Worm (Caenorhabditis elegans): ENCODE measurements around the gene clec-261.

Gene clec-261

DNA sequence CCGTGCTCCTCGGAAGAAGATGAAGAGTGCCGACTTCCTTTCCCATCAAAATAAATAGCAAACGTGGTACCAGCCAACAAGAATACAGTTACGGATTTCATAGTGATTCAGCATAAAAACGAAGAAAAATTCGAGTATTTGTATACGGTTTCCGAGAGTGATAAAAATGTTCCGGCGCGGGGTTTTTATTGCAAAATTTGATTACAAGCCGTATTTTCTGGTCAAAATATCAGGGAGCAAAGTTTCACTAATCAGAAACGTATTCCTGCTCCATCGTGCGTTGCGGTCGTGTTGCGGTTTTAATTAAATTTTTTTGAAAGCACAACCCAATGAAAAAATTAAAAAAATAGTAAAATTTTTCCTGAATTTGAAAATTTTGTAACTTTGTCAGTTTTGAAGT, at the start of gene clec-261:
Gene clec-261, minus strand, starts transcription at position 101 of the 400 bp plus-strand sequence.
- TF ChIP-seq unc-55 (GFP tag; optimal IDR thresholded peaks at IDR 0.05) (no peak), zag-1 (tag; optimal IDR thresholded peaks at IDR 0.05) (no peak), ZK546.5 (tag; optimal IDR thresholded peaks at IDR 0.05) (no peak), alr-1 (tag; optimal IDR thresholded peaks at IDR 0.05) (no peak), lin-13 (GFP tag; optimal IDR thresholded peaks at IDR 0.05) (no peak), sma-3 (GFP tag; optimal IDR thresholded peaks at IDR 0.05) (no peak), nhr-10 (tag; optimal IDR thresholded peaks at IDR 0.05) (no peak), nhr-77 (tag; optimal IDR thresholded peaks at IDR 0.05) (no peak), elt-3 (tag; optimal IDR thresholded peaks at IDR 0.05) (no peak), dmd-4 (tag; optimal IDR thresholded peaks at IDR 0.05) (no peak), ceh-82 (tag; optimal IDR thresholded peaks at IDR 0.05) (no peak)

DNA sequence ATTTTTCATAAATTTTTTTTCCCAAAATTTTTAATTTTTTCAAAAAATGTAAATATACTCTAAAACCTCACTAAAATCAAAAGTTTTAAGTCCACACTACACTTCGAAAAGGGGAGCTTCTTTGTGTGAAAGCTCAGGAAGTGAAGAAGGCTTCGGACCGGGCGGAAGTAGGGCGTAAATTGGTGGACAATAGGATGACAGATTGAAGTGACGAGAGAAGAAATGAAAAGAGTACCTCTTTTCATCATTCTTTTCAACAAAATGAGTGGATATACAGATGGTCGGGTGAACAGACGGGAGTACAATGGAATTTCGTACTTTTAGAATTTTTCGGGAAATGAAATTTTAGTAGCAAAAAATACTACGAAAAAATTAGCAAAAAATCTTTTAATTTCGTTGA, 44.6 kb upstream of the clec-261 start:
- TF ChIP-seq ztf-1 (GFP tag; conservative IDR thresholded peaks at IDR 0.05): no peak
- TF ChIP-seq unc-62 (GFP tag; optimal IDR thresholded peaks at IDR 0.05): no peak
- TF ChIP-seq peb-1 (tag; optimal IDR thresholded peaks at IDR 0.05): no peak
- no peak for TF ChIP-seq nhr-21 (tag; optimal IDR thresholded peaks at IDR 0.05)
- TF ChIP-seq gmeb-1 (tag; optimal IDR thresholded peaks at IDR 0.05): no peak
- TF ChIP-seq Y55F3AM.14 (GFP tag; optimal IDR thresholded peaks at IDR 0.05): no peak
- no peak for TF ChIP-seq elt-3 (tag; optimal IDR thresholded peaks at IDR 0.05)
- TF ChIP-seq skn-1 (tag; optimal IDR thresholded peaks at IDR 0.05): no peak
- no peak for TF ChIP-seq C34F6.9 (tag; optimal IDR thresholded peaks at IDR 0.05)
- TF ChIP-seq snpc-4 (tag; optimal IDR thresholded peaks at IDR 0.05): no peak
- no peak for TF ChIP-seq nhr-10 (tag; optimal IDR thresholded peaks at IDR 0.05)
- TF ChIP-seq ama-1 (optimal IDR thresholded peaks at IDR 0.05): no peak
- no peak for TF ChIP-seq nhr-12 (tag; optimal IDR thresholded peaks at IDR 0.05)
- no peak for TF ChIP-seq ceh-16 (tag; optimal IDR thresholded peaks at IDR 0.05)
- no peak for TF ChIP-seq sem-4 (tag; optimal IDR thresholded peaks at IDR 0.05)

DNA sequence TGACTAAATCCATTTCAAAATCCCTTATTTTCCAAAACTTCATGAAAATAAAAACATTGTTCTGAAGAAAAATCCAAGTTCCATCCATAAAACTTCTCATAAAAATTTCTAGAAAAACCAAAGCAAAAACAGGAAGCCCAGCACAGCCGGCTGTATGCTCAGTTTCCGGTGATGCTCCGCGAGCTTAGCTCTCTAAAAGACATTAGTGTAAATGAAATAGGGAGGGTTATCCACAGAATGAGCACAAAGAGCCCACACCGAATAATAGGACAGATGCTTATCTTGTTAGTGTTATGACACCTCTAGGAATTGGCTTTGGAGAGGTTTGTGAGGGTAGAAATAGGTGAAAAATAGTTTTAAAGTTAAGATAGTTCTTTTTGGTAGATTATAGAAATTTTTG, 43.7 kb upstream of the clec-261 start:
- no peak for TF ChIP-seq lin-39 (tag; optimal IDR thresholded peaks at IDR 0.05)
- no peak for TF ChIP-seq nhr-23 (tag; optimal IDR thresholded peaks at IDR 0.05)
- TF ChIP-seq blmp-1 (tag; optimal IDR thresholded peaks at IDR 0.05; ENCODE audit: insufficient read depth): no peak
- no peak for TF ChIP-seq sma-9 (GFP tag; optimal IDR thresholded peaks at IDR 0.05)
- no peak for TF ChIP-seq sma-9 (tag; optimal IDR thresholded peaks at IDR 0.05)
- no peak for TF ChIP-seq peb-1 (tag; optimal IDR thresholded peaks at IDR 0.05)
- TF ChIP-seq elt-3 (tag; optimal IDR thresholded peaks at IDR 0.05): no peak
- no peak for TF ChIP-seq dmd-4 (tag; optimal IDR thresholded peaks at IDR 0.05)
- TF ChIP-seq sma-3 (GFP tag; optimal IDR thresholded peaks at IDR 0.05): no peak
- TF ChIP-seq aly-2 (tag; optimal IDR thresholded peaks at IDR 0.05): no peak
- no peak for TF ChIP-seq unc-55 (GFP tag; optimal IDR thresholded peaks at IDR 0.05)
- TF ChIP-seq ama-1 (optimal IDR thresholded peaks at IDR 0.05): no peak
- TF ChIP-seq ztf-11 (tag; optimal IDR thresholded peaks at IDR 0.05): no peak
- no peak for TF ChIP-seq alr-1 (tag; optimal IDR thresholded peaks at IDR 0.05)
- TF ChIP-seq mdl-1 (tag; optimal IDR thresholded peaks at IDR 0.05): no peak
- no peak for TF ChIP-seq nhr-77 (tag; optimal IDR thresholded peaks at IDR 0.05)
- no peak for TF ChIP-seq nhr-237 (tag; optimal IDR thresholded peaks at IDR 0.05)
- no peak for TF ChIP-seq ZK546.5 (tag; optimal IDR thresholded peaks at IDR 0.05)

DNA sequence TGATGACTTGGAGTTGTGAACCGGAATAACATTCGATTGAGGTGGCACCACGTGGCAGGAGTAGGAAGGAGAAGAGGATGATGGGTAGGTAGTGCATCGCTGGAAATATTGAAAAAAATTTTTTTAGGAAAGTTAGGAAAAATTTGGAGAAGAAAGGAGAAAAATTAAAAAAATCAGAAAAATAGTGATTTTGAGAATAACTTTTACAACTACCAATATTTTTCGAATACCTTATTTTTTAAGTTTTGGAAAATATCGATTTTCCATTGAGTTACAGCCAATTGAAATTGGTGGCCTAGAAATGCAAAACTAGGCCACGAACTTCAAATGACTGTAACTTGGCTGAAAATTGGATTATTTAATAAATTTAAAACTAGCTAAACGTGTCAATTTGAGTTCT, 41.0 kb upstream of the clec-261 start, which contains the start of gene Y38H6A.5:
Gene Y38H6A.5, minus strand, starts transcription at position 101 of the 400 bp plus-strand sequence.
- TF ChIP-seq elt-1 (tag; optimal IDR thresholded peaks at IDR 0.05) (no peak), mbf-1 (tag; optimal IDR thresholded peaks at IDR 0.05) (no peak), unc-55 (GFP tag; optimal IDR thresholded peaks at IDR 0.05) (no peak), nhr-77 (tag; optimal IDR thresholded peaks at IDR 0.05) (no peak), sem-4 (tag; optimal IDR thresholded peaks at IDR 0.05) (no peak), R02D3.7 (tag; optimal IDR thresholded peaks at IDR 0.05) (no peak), ztf-11 (tag; optimal IDR thresholded peaks at IDR 0.05) (no peak), lin-39 (tag; optimal IDR thresholded peaks at IDR 0.05) (no peak), sma-3 (GFP tag; optimal IDR thresholded peaks at IDR 0.05) (no peak), dmd-4 (tag; optimal IDR thresholded peaks at IDR 0.05) (no peak), lsy-2 (tag; optimal IDR thresholded peaks at IDR 0.05) (no peak), nhr-21 (tag; optimal IDR thresholded peaks at IDR 0.05) (no peak), lin-11 (tag; optimal IDR thresholded peaks at IDR 0.05) (no peak), ztf-1 (GFP tag; conservative IDR thresholded peaks at IDR 0.05) (no peak), F13H6.1 (tag; optimal IDR thresholded peaks at IDR 0.05) (no peak), ceh-16 (tag; optimal IDR thresholded peaks at IDR 0.05) (no peak), sma-9 (GFP tag; optimal IDR thresholded peaks at IDR 0.05) (no peak), sma-9 (tag; optimal IDR thresholded peaks at IDR 0.05) (no peak), lin-13 (GFP tag; optimal IDR thresholded peaks at IDR 0.05) (no peak), gmeb-1 (tag; optimal IDR thresholded peaks at IDR 0.05) (no peak)

Measured in whole organism, L2 larva.